Worm (Caenorhabditis elegans) whole organism, L2 larva: Measurements from ENCODE around the gene mans-3.

ENCODE experiments used
- ceh-16 ChIP-seq: fragments of 150-350 bp; optimal IDR thresholded peaks from 2 replicates; lab custom pipeline; 2014; ENCODE audit warnings: missing biosample characterization, missing genetic modification characterization
- snpc-4 ChIP-seq: fragments of 150-350 bp; optimal IDR thresholded peaks from 2 replicates; lab custom pipeline; 2014; ENCODE audit warnings: missing biosample characterization, missing genetic modification characterization
- unc-39 ChIP-seq: fragments of 150-350 bp; optimal IDR thresholded peaks from 2 replicates; lab custom pipeline; 2014; ENCODE audit warnings: missing biosample characterization, missing genetic modification characterization

ce11 chrX:5124288-5124687, 40.9 kb upstream of the mans-3 start:
- TF ChIP-seq snpc-4 (no peak), ceh-16 (tag; lab: Kevin White, UChicago) (no peak), unc-39 (tag; lab: Kevin White, UChicago) (no peak)
